Worm (Caenorhabditis elegans) whole organism, early embryonic: Measurements from ENCODE around the gene dao-3.
A peak's percentile ranks its signal among the peaks of the same experiment; 100 is the strongest.

Experiments used
- B0310.2 ChIP-seq: sonication (generic microtip); optimal IDR thresholded peaks from 2 replicates; lab custom pipeline; 2016; ENCODE audit warnings: mild to moderate bottlenecking, missing genetic modification characterization, missing compliant biosample characterization
- F13C5.2 ChIP-seq: sonication (generic microtip); optimal IDR thresholded peaks from 2 replicates; lab custom pipeline; 2017; ENCODE audit warnings: mild to moderate bottlenecking, missing genetic modification characterization, inconsistent platforms, missing compliant biosample characterization
- aly-1 ChIP-seq: sonication (generic microtip); optimal IDR thresholded peaks from 2 replicates; lab custom pipeline; 2016; ENCODE audit warnings: missing genetic modification characterization, missing compliant biosample characterization
- ama-1 ChIP-seq: fragments of 150-350 bp; optimal IDR thresholded peaks from 2 replicates; lab custom pipeline; 2014
- ceh-13 ChIP-seq: fragments of 200-800 bp; sonication (Bioruptor generic); optimal IDR thresholded peaks from 2 replicates; lab custom pipeline; 2018; ENCODE audit warnings: mild to moderate bottlenecking, missing genetic modification characterization, missing compliant biosample characterization
- ceh-36 ChIP-seq: sonication (generic microtip); optimal IDR thresholded peaks from 2 replicates; lab custom pipeline; 2016; ENCODE audit warnings: missing genetic modification characterization, inconsistent platforms, missing compliant biosample characterization
- ets-7 ChIP-seq: sonication (generic microtip); optimal IDR thresholded peaks from 2 replicates; lab custom pipeline; 2016; ENCODE audit warnings: missing genotype, missing genetic modification characterization, missing compliant biosample characterization
- flt-1 ChIP-seq: fragments of 200-800 bp; sonication (Bioruptor generic); IDR thresholded peaks from 2 replicates; pipeline ENCODE4 v1.3.6; 2022; ENCODE audit warnings: missing genetic modification characterization, missing compliant biosample characterization
- hmbx-1 ChIP-seq: sonication (generic microtip); optimal IDR thresholded peaks from 2 replicates; lab custom pipeline; 2016; ENCODE audit warnings: mild to moderate bottlenecking, missing genetic modification characterization, missing compliant biosample characterization
- hmg-4 ChIP-seq: fragments of 200-800 bp; sonication (Bioruptor generic); optimal IDR thresholded peaks from 2 replicates; lab custom pipeline; 2018; ENCODE audit warnings: mild to moderate bottlenecking, missing genetic modification characterization, missing compliant biosample characterization
- hnd-1 ChIP-seq: sonication (generic microtip); optimal IDR thresholded peaks from 2 replicates; lab custom pipeline; 2016; ENCODE audit warnings: missing genetic modification characterization, missing compliant biosample characterization
- pes-1 ChIP-seq: fragments of 200-800 bp; sonication (Bioruptor generic); IDR thresholded peaks from 2 replicates; pipeline ENCODE4 v1.3.6; 2022; ENCODE audit warnings: missing genetic modification reagents, missing genetic modification characterization, missing compliant biosample characterization
- scrt-1 ChIP-seq: fragments of 200-800 bp; sonication (Bioruptor generic); IDR thresholded peaks from 2 replicates; pipeline ENCODE4 v1.3.6; 2022; ENCODE audit warnings: missing genetic modification characterization, missing compliant biosample characterization
- sea-1 ChIP-seq: fragments of 200-800 bp; sonication (Bioruptor generic); conservative IDR thresholded peaks from 2 replicates; pipeline ENCODE4 v1.3.6; 2022; ENCODE audit warnings: missing genetic modification characterization, missing compliant biosample characterization
- tbx-11 ChIP-seq: fragments of 200-800 bp; sonication (Bioruptor generic); IDR thresholded peaks from 2 replicates; pipeline ENCODE4 v1.3.6; 2022; ENCODE audit warnings: missing genetic modification characterization, missing compliant biosample characterization
- tbx-37 ChIP-seq: fragments of 200-800 bp; sonication (Bioruptor generic); conservative IDR thresholded peaks from 2 replicates; pipeline ENCODE4 v1.3.6; 2022; ENCODE audit warnings: missing genetic modification reagents, missing genetic modification characterization, missing compliant biosample characterization
- tra-4 ChIP-seq: sonication (generic microtip); optimal IDR thresholded peaks from 2 replicates; lab custom pipeline; 2017; ENCODE audit warnings: missing genetic modification characterization, missing compliant biosample characterization

The dao-3 gene

ce11 chrX:8077748-8078147 lies 8.6 kb downstream of the dao-3 start, which contains the start of gene C46F2.1:
TSS of gene C46F2.1 (plus strand) at chrX:8078048.
- TF ChIP-seq ets-7 (tag; lab: Kevin White, UChicago): no peak
- TF ChIP-seq tbx-11 (GFP tag; lab: Robert Waterston, UW): no peak
- no peak for TF ChIP-seq aly-1
- no peak for TF ChIP-seq F13C5.2 (tag; lab: Kevin White, UChicago)
- no peak for TF ChIP-seq flt-1 (GFP tag; lab: Robert Waterston, UW)
- TF ChIP-seq tra-4 (tag; lab: Kevin White, UChicago): no peak

ce11 chrX:8074527-8074926 lies 11.8 kb downstream of the dao-3 start:
- TF ChIP-seq tbx-11 (GFP tag; lab: Robert Waterston, UW) (no peak), hmg-4 (GFP tag; lab: Kevin White, UChicago) (no peak), ceh-13 (GFP tag; lab: Kevin White, UChicago) (no peak), F13C5.2 (tag; lab: Kevin White, UChicago) (no peak), sea-1 (GFP tag; lab: Robert Waterston, UW) (no peak), flt-1 (GFP tag; lab: Robert Waterston, UW) (no peak), B0310.2 (tag; lab: Kevin White, UChicago) (no peak), tra-4 (tag; lab: Kevin White, UChicago) (no peak), ceh-36 (tag; lab: Kevin White, UChicago) (no peak), scrt-1 (no peak), hnd-1 (tag; lab: Kevin White, UChicago) (no peak), ets-7 (tag; lab: Kevin White, UChicago) (no peak), pes-1 (GFP tag; lab: Robert Waterston, UW) (no peak), ama-1 (lab: Kevin White, UChicago) (no peak), tbx-37 (no peak)

DNA sequence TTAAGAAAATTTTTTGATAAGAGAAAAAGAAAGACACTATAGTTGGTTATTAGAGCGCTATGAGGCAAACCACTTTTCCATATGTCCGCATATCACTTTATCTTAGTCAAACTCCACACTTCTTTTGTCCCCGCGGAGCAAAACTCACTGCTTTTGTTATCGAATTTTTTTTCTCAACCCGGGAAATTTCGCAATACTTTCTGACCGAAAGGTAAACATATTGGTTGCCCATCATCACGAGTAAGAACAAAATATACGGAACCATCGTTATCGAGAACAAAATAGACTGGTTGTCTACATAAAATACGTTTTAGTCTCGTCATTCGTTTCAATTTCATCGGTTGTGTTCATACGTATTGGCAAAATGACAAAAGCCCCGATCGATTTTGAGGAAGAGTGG lies 17.1 kb downstream of the dao-3 start, which contains the start of gene C18A11.1:
C18A11.1 (plus strand) TSS at position 36 of the 400 bp plus-strand sequence.
- TF ChIP-seq B0310.2 (tag; lab: Kevin White, UChicago) (no peak), aly-1 (no peak), ets-7 (tag; lab: Kevin White, UChicago) (no peak), tbx-11 (GFP tag; lab: Robert Waterston, UW) (no peak), scrt-1 (no peak), hnd-1 (tag; lab: Kevin White, UChicago) (no peak), tra-4 (tag; lab: Kevin White, UChicago) (no peak), hmg-4 (GFP tag; lab: Kevin White, UChicago) (no peak), ceh-36 (tag; lab: Kevin White, UChicago) (no peak), sea-1 (GFP tag; lab: Robert Waterston, UW) (no peak), flt-1 (GFP tag; lab: Robert Waterston, UW) (no peak), ceh-13 (GFP tag; lab: Kevin White, UChicago) (no peak), tbx-37 (no peak), hmbx-1 (tag; lab: Kevin White, UChicago) (no peak), pes-1 (GFP tag; lab: Robert Waterston, UW) (no peak), F13C5.2 (tag; lab: Kevin White, UChicago) (no peak)

DNA sequence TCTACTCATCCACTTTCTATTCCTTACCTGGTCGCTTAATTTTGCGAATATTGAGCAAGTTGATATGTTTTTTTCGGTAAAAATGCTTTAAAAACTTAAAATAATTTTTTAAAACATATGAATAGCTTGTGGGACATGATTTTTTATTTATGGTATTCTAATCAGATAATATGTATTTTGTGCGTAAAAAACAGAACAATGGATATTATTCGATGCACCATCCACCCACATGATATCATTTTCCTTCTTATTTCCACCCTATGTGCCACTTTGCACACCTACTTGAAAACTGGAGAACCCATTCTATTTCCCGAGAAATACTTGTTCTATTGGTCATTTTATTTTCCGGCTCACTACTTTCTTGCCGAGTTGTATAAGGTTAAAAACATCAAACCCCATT lies 19.1 kb downstream of the dao-3 start, which contains the start of gene C18A11.2:
C18A11.2 (plus strand) TSS at position 301 of the 400 bp plus-strand sequence.
- TF ChIP-seq ceh-36 (tag; lab: Kevin White, UChicago): no peak
- no peak for TF ChIP-seq pes-1 (GFP tag; lab: Robert Waterston, UW)
- TF ChIP-seq tbx-11 (GFP tag; lab: Robert Waterston, UW): no peak
- TF ChIP-seq hnd-1 (tag; lab: Kevin White, UChicago): no peak
- no peak for TF ChIP-seq ama-1 (lab: Kevin White, UChicago)
- TF ChIP-seq ceh-13 (GFP tag; lab: Kevin White, UChicago): no peak
- no peak for TF ChIP-seq hmbx-1 (tag; lab: Kevin White, UChicago)
- TF ChIP-seq F13C5.2 (tag; lab: Kevin White, UChicago): no peak

ce11 chrX:8060823-8061222 lies 25.5 kb downstream of the dao-3 start, which contains the start of gene C18A11.3:
TSS of gene C18A11.3 (plus strand) at chrX:8061123.
- TF ChIP-seq ama-1 (lab: Kevin White, UChicago) (no peak), hmbx-1 (tag; lab: Kevin White, UChicago) (no peak), tbx-11 (GFP tag; lab: Robert Waterston, UW) (no peak), sea-1 (GFP tag; lab: Robert Waterston, UW) (no peak), B0310.2 (tag; lab: Kevin White, UChicago) (no peak), tbx-37 (no peak), pes-1 (GFP tag; lab: Robert Waterston, UW) (no peak), hnd-1 (tag; lab: Kevin White, UChicago) (no peak), scrt-1 (no peak), hmg-4 (GFP tag; lab: Kevin White, UChicago) (no peak), ceh-36 (tag; lab: Kevin White, UChicago) (no peak)

DNA sequence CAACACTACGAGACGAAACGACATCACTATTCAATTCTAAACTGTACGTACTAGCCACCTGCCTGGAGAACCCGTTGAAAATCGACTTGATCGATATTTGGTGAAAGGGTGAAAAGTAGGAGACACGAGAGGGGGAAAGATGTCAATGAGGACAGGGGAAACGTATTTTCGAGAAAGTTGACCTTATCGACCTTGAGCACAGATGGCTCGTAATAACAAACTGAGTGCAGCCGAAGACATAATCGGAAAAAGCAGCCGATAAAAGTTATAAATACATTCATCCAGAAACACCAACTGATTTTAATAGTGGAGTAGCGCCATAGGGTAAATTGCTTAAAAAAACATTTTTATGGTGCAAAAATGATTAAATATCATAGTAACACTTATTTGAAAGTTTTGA lies 26.4 kb downstream of the dao-3 start:
- no peak for TF ChIP-seq tbx-11 (GFP tag; lab: Robert Waterston, UW)

DNA sequence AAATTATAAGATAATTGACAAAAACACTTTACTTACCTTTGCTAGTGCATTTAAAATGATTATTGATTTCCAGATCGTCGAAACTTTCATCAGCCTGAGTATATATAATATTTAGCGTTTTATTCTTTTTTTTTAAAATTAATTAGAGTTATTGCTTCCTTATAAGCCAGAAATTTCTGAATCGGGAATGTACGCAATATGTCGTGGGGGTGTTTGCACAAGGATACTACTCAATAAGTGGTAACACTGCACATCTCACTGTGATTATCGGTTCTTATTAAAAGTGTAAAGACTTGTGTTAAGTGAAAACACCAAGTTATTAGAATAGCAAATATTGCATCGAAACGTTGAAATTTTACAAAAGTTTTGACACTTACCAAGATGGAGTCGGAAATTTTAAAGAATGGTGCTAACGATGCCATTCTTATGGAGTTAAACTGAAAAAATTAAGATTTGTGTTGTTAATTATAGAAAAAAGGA lies 28.5 kb downstream of the dao-3 start, which contains the start of gene dim-1:
dim-1 (minus strand) TSS at position 430 of the 480 bp plus-strand sequence.
- no peak for TF ChIP-seq hmg-4 (GFP tag; lab: Kevin White, UChicago)
- peak; percentile 16 for TF ChIP-seq F13C5.2 (tag; lab: Kevin White, UChicago)

DNA sequence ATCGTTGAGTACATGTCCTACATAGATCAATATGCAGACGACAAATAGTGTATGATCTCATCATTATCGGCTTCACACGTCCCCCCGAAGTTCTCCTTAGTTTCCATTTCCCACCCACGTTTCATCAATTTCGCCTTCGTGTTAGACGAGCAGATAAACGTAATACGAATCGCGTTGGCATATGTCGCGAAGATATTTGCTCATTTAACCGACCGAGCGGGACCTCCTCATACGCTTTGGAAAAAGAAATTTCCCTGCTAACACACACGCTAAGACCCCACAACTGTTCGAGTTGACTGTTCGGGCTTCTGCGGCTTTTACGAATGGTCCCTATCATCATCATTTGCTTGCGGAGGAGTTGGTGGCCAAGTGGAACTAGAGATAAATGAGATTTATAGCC lies 31.9 kb downstream of the dao-3 start:
- TF ChIP-seq sea-1 (GFP tag; lab: Robert Waterston, UW): no peak
- TF ChIP-seq tbx-11 (GFP tag; lab: Robert Waterston, UW): no peak
